Fruit fly (Drosophila melanogaster) whole organism, embryonic: Measurements from ENCODE around the gene Bap111.
A peak's percentile ranks its signal among the peaks of the same experiment; 100 is the strongest.

Experiments used
- Atf6 ChIP-seq: fragments of 200-800 bp; sonication (Bioruptor generic); IDR thresholded peaks from 2 replicates; pipeline ENCODE4 v1.3.6; 2022; ENCODE audit warnings: missing biosample characterization, missing genetic modification characterization
- Bdp1 ChIP-seq: fragments of 200-800 bp; sonication (Bioruptor generic); optimal IDR thresholded peaks from 3 replicates; lab custom pipeline; 2016; ENCODE audit warnings: missing biosample characterization, missing genetic modification characterization
- CG10565 ChIP-seq: fragments of 200-800 bp; sonication (Bioruptor generic); optimal IDR thresholded peaks from 3 replicates; lab custom pipeline; 2016; ENCODE audit warnings: missing biosample characterization, mild to moderate bottlenecking, missing genetic modification characterization
- CG11247 ChIP-seq: fragments of 200-800 bp; sonication (Bioruptor generic); IDR thresholded peaks from 2 replicates; pipeline ENCODE4 v1.3.6; 2022; ENCODE audit warnings: missing biosample characterization, missing genetic modification characterization
- CG11723 ChIP-seq: fragments of 200-800 bp; sonication (Bioruptor generic); optimal IDR thresholded peaks from 2 replicates; lab custom pipeline; 2017; ENCODE audit warnings: missing biosample characterization, mild to moderate bottlenecking, missing genetic modification characterization
- CG13296 ChIP-seq: fragments of 200-800 bp; sonication (Bioruptor generic); optimal IDR thresholded peaks from 3 replicates; lab custom pipeline; 2018; ENCODE audit warnings: missing biosample characterization, mild to moderate bottlenecking, missing genetic modification characterization
- CG17361 ChIP-seq: fragments of 200-800 bp; sonication (Bioruptor generic); IDR thresholded peaks from 3 replicates; pipeline ENCODE4 v1.3.6; 2022; ENCODE audit warnings: missing biosample characterization, missing genetic modification characterization
- CG17912 ChIP-seq: fragments of 200-800 bp; sonication (Bioruptor generic); optimal IDR thresholded peaks from 2 replicates; lab custom pipeline; 2018; ENCODE audit warnings: missing biosample characterization, mild to moderate bottlenecking, missing genetic modification characterization
- CG18011 ChIP-seq: fragments of 200-800 bp; sonication (Bioruptor generic); optimal IDR thresholded peaks from 2 replicates; lab custom pipeline; 2017; ENCODE audit warnings: missing biosample characterization, missing genetic modification characterization, mild to moderate bottlenecking, moderate library complexity, missing genotype
- CG3065 ChIP-seq: fragments of 200-800 bp; sonication (Bioruptor generic); optimal IDR thresholded peaks from 2 replicates; lab custom pipeline; 2016; ENCODE audit warnings: missing biosample characterization, missing genetic modification characterization
- CG31224 ChIP-seq: fragments of 200-800 bp; sonication (Bioruptor generic); IDR thresholded peaks from 2 replicates; pipeline ENCODE4 v1.3.6; 2022; ENCODE audit warnings: missing biosample characterization, missing genetic modification characterization
- CG3163 ChIP-seq: fragments of 200-800 bp; sonication (Bioruptor generic); optimal IDR thresholded peaks from 3 replicates; lab custom pipeline; 2016; ENCODE audit warnings: missing biosample characterization, missing genetic modification characterization
- CG3281 ChIP-seq: fragments of 200-800 bp; sonication (Bioruptor generic); optimal IDR thresholded peaks from 3 replicates; lab custom pipeline; 2017; ENCODE audit warnings: missing biosample characterization, mild to moderate bottlenecking, missing genetic modification characterization
- CG34376 ChIP-seq: fragments of 200-800 bp; sonication (Bioruptor generic); optimal IDR thresholded peaks from 2 replicates; lab custom pipeline; 2018; ENCODE audit warnings: missing biosample characterization, mild to moderate bottlenecking, missing genetic modification characterization
- CG4617 ChIP-seq: fragments of 200-800 bp; sonication (Bioruptor generic); optimal IDR thresholded peaks from 3 replicates; lab custom pipeline; 2016; ENCODE audit warnings: missing biosample characterization, missing genetic modification characterization, borderline replicate concordance
- CG6813 ChIP-seq: fragments of 200-800 bp; sonication (Bioruptor generic); optimal IDR thresholded peaks from 2 replicates; lab custom pipeline; 2017; ENCODE audit warnings: missing biosample characterization, missing genetic modification characterization, mild to moderate bottlenecking, moderate library complexity, missing genetic modification reagents
- CG7357 ChIP-seq: fragments of 200-800 bp; sonication (Bioruptor generic); IDR thresholded peaks from 3 replicates; pipeline ENCODE4 v1.3.6; 2022; ENCODE audit warnings: missing biosample characterization, missing genetic modification characterization
- CG9609 ChIP-seq: fragments of 200-800 bp; sonication (Bioruptor generic); optimal IDR thresholded peaks from 3 replicates; lab custom pipeline; 2016; ENCODE audit warnings: missing biosample characterization, missing genetic modification characterization
- CTCF ChIP-seq: fragments of 200-800 bp; sonication (Bioruptor generic); optimal IDR thresholded peaks from 2 replicates; lab custom pipeline; 2017; ENCODE audit warnings: missing biosample characterization, mild to moderate bottlenecking, missing genetic modification characterization, moderate library complexity
- Dll ChIP-seq: fragments of 200-800 bp; sonication (Bioruptor generic); IDR thresholded peaks from 4 replicates; pipeline ENCODE4 v1.3.6; 2022; ENCODE audit warnings: missing biosample characterization, missing genetic modification characterization; ENCODE audit not compliant: partially characterized antibody
- Doc2 ChIP-seq: fragments of 200-800 bp; sonication (Bioruptor generic); IDR thresholded peaks from 2 replicates; pipeline ENCODE4 v1.3.6; 2022; ENCODE audit warnings: missing biosample characterization, missing genetic modification characterization
- Doc3 ChIP-seq: fragments of 200-800 bp; sonication (Bioruptor generic); IDR thresholded peaks from 3 replicates; pipeline ENCODE4 v1.3.6; 2022; ENCODE audit warnings: missing biosample characterization, missing genetic modification characterization; ENCODE audit not compliant: partially characterized antibody
- Ets65A ChIP-seq: fragments of 200-800 bp; sonication (Bioruptor generic); peaks from one replicate; lab custom pipeline; 2016; ENCODE audit warnings: missing biosample characterization, missing genetic modification characterization
- H15 ChIP-seq: fragments of 200-800 bp; sonication (Bioruptor generic); IDR thresholded peaks from 3 replicates; pipeline ENCODE4 v1.3.6; 2022; ENCODE audit warnings: missing biosample characterization, missing genetic modification characterization
- HmgZ ChIP-seq: fragments of 200-800 bp; sonication (Bioruptor generic); optimal IDR thresholded peaks from 2 replicates; lab custom pipeline; 2018; ENCODE audit warnings: missing biosample characterization, mild to moderate bottlenecking, missing genetic modification characterization
- Max ChIP-seq: fragments of 200-800 bp; sonication (Bioruptor generic); optimal IDR thresholded peaks from 2 replicates; lab custom pipeline; 2016; ENCODE audit warnings: missing biosample characterization, mild to moderate bottlenecking, missing genetic modification characterization
- Ravus ChIP-seq: fragments of 200-800 bp; sonication (Bioruptor generic); IDR thresholded peaks from 2 replicates; pipeline ENCODE4 v1.3.6; 2022; ENCODE audit warnings: missing biosample characterization, missing genetic modification characterization
- Sin3A ChIP-seq: fragments of >200 bp; optimal IDR thresholded peaks from 2 replicates; lab custom pipeline; 2018
- Sox102F ChIP-seq: fragments of 200-800 bp; sonication (Bioruptor generic); optimal IDR thresholded peaks from 2 replicates; lab custom pipeline; 2018; ENCODE audit warnings: missing biosample characterization, mild to moderate bottlenecking, missing genetic modification characterization, moderate library complexity
- Sry-δ ChIP-seq: fragments of 200-800 bp; sonication (Bioruptor generic); optimal IDR thresholded peaks from 2 replicates; lab custom pipeline; 2016; ENCODE audit warnings: missing biosample characterization, missing genetic modification characterization
- Usf ChIP-seq: fragments of 200-800 bp; sonication (Bioruptor generic); optimal IDR thresholded peaks from 2 replicates; lab custom pipeline; 2017; ENCODE audit warnings: missing genotype, missing biosample characterization, missing genetic modification characterization
- al ChIP-seq: fragments of 200-800 bp; sonication (Bioruptor generic); IDR thresholded peaks from 2 replicates; pipeline ENCODE4 v1.3.6; 2022; ENCODE audit warnings: missing biosample characterization, missing genetic modification characterization
- cad ChIP-seq: fragments of >200 bp; optimal IDR thresholded peaks from 2 replicates; lab custom pipeline; 2017; ENCODE audit warnings: missing biosample characterization, missing genetic modification characterization
- croc ChIP-seq: fragments of 200-800 bp; sonication (Bioruptor generic); conservative IDR thresholded peaks from 3 replicates; pipeline ENCODE4 v1.3.6; 2022; ENCODE audit warnings: missing biosample characterization, missing genetic modification characterization
- crol ChIP-seq: fragments of 200-800 bp; sonication (Bioruptor generic); IDR thresholded peaks from 2 replicates; pipeline ENCODE4 v1.3.6; 2022; ENCODE audit warnings: missing biosample characterization, missing genetic modification characterization
- emc ChIP-seq: fragments of 200-800 bp; sonication (Bioruptor generic); optimal IDR thresholded peaks from 2 replicates; lab custom pipeline; 2016; ENCODE audit warnings: missing biosample characterization, missing genetic modification characterization
- esg ChIP-seq: fragments of 200-800 bp; sonication (Bioruptor generic); conservative IDR thresholded peaks from 2 replicates; pipeline ENCODE4 v1.3.6; 2022; ENCODE audit warnings: missing biosample characterization, missing genetic modification characterization
- gce ChIP-seq: fragments of 200-800 bp; sonication (Bioruptor generic); IDR thresholded peaks from 3 replicates; pipeline ENCODE4 v1.3.6; 2022; ENCODE audit warnings: missing biosample characterization, missing genetic modification characterization
- hbn ChIP-seq: fragments of 200-800 bp; sonication (Bioruptor generic); IDR thresholded peaks from 2 replicates; pipeline ENCODE4 v1.3.6; 2022; ENCODE audit warnings: missing biosample characterization, missing genetic modification characterization; ENCODE audit not compliant: partially characterized antibody
- hkb ChIP-seq, 2 experiments: fragments of 200-800 bp in 1 of 2; fragments of >200 bp in 1 of 2; sonication (Bioruptor generic) in 1 of 2; IDR thresholded peaks in 1 of 2; optimal IDR thresholded peaks in 1 of 2; 2 replicates each; pipeline versions ENCODE4 v1.3.6 to Lab custom; 2017 to 2022; ENCODE audit warnings: missing biosample characterization in 1 of 2, missing genetic modification characterization in 1 of 2
- jumu ChIP-seq: fragments of 200-800 bp; sonication (Bioruptor generic); optimal IDR thresholded peaks from 3 replicates; lab custom pipeline; 2016; ENCODE audit warnings: missing biosample characterization, missing genetic modification characterization
- salm ChIP-seq: fragments of 200-800 bp; sonication (Bioruptor generic); optimal IDR thresholded peaks from 2 replicates; lab custom pipeline; 2018; ENCODE audit warnings: missing biosample characterization, mild to moderate bottlenecking, missing genetic modification characterization
- schlank ChIP-seq: fragments of 200-800 bp; sonication (Bioruptor generic); optimal IDR thresholded peaks from 2 replicates; lab custom pipeline; 2018; ENCODE audit warnings: missing biosample characterization, mild to moderate bottlenecking, missing genetic modification characterization
- sens ChIP-seq: fragments of 200-800 bp; sonication (Bioruptor generic); peaks from one replicate; lab custom pipeline; 2016; ENCODE audit warnings: missing biosample characterization, missing genetic modification characterization
- sim ChIP-seq: fragments of 200-800 bp; sonication (Bioruptor generic); IDR thresholded peaks from 2 replicates; pipeline ENCODE4 v1.3.6; 2022; ENCODE audit warnings: missing biosample characterization, missing genetic modification characterization
- sima ChIP-seq: fragments of 200-800 bp; sonication (Bioruptor generic); optimal IDR thresholded peaks from 2 replicates; lab custom pipeline; 2016; ENCODE audit warnings: missing biosample characterization, missing genetic modification characterization
- tna ChIP-seq: fragments of 200-800 bp; sonication (Bioruptor generic); IDR thresholded peaks from 2 replicates; pipeline ENCODE4 v1.3.6; 2022; ENCODE audit warnings: missing biosample characterization, missing genetic modification characterization; ENCODE audit not compliant: partially characterized antibody
- wek ChIP-seq: fragments of 200-800 bp; sonication (Bioruptor generic); optimal IDR thresholded peaks from 3 replicates; lab custom pipeline; 2018; ENCODE audit warnings: missing biosample characterization, mild to moderate bottlenecking, missing genetic modification characterization, moderate library complexity
- wor ChIP-seq: fragments of 200-800 bp; sonication (Bioruptor generic); IDR thresholded peaks from 2 replicates; pipeline ENCODE4 v1.3.6; 2022; ENCODE audit warnings: missing biosample characterization, missing genetic modification characterization
- z ChIP-seq: fragments of 200-800 bp; sonication (Bioruptor generic); IDR thresholded peaks from 3 replicates; pipeline ENCODE4 v1.3.6; 2022; ENCODE audit warnings: missing biosample characterization, missing genetic modification characterization
- zen ChIP-seq: fragments of 200-800 bp; sonication (Bioruptor generic); optimal IDR thresholded peaks from 3 replicates; lab custom pipeline; 2018; ENCODE audit warnings: missing biosample characterization, mild to moderate bottlenecking, missing genetic modification characterization, moderate library complexity
- zfh2 ChIP-seq: fragments of 200-800 bp; sonication (Bioruptor generic); optimal IDR thresholded peaks from 2 replicates; lab custom pipeline; 2016; ENCODE audit warnings: missing biosample characterization, missing genetic modification characterization

Bap111 gene

DNA sequence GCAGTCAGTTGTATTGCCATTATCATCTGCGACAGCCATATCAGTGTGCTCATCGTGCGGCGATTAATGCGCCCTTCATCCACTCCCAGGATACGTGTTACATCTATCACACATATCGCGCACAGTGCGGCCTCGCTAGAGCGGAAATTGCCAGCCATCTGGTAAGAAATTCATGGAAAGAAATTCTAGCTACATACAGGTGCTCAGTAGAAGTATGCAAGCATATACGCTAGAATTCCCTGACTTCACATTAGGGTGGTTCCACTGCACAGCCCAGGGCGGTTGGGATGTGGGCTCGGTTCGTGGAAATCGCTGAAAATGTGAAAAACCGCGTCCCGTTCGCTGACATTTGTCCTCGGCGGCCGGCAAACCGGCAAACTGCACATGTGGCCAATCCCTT is 7.9 kb upstream of the Bap111 start (continued):
- TF ChIP-seq al (GFP tag; lab: Robert Waterston, UW) (peak; percentile 55), CG11247 (GFP tag; lab: Robert Waterston, UW) (peak; percentile 72), Ravus (GFP tag; lab: Robert Waterston, UW) (peak; percentile 55), Usf (GFP tag; lab: Kevin White, UChicago) (peak; percentile 42), CG10565 (GFP tag; lab: Kevin White, UChicago) (no peak), Ets65A (GFP tag; lab: Kevin White, UChicago) (peak; percentile 92), Bdp1 (GFP tag; lab: Kevin White, UChicago) (peak; percentile 22), zen (tag; lab: Kevin White, UChicago) (peak; percentile 59), CG17912 (peak; percentile 22), CG3065 (GFP tag; lab: Kevin White, UChicago) (peak; percentile 20), CG3163 (GFP tag; lab: Kevin White, UChicago) (peak; percentile 14), Sox102F (GFP tag; lab: Kevin White, UChicago) (no peak), Atf6 (GFP tag; lab: Robert Waterston, UW) (peak; percentile 68), HmgZ (tag; lab: Kevin White, UChicago) (peak; percentile 34), CG11723 (GFP tag; lab: Kevin White, UChicago) (peak; percentile 41), CG18011 (no peak), CG13296 (GFP tag; lab: Kevin White, UChicago) (peak; percentile 50), cad (GFP tag; lab: Kevin White, UChicago) (no peak), Max (GFP tag; lab: Kevin White, UChicago) (no peak), CG3281 (GFP tag; lab: Kevin White, UChicago) (peak; percentile 62), CG31224 (GFP tag; lab: Robert Waterston, UW) (peak; percentile 62; the same call in 1 of the 2 replicates), croc (GFP tag; lab: Robert Waterston, UW) (peak; percentile 75), CG17361 (GFP tag; lab: Robert Waterston, UW) (peak; percentile 77), sim (peak; percentile 70), esg (GFP tag; lab: Robert Waterston, UW) (peak; percentile 74), CG34376 (GFP tag; lab: Kevin White, UChicago) (peak; percentile 35), z (peak; percentile 25; the same call in 1 of the 3 replicates)

dm6 chrX:9142224-9142802 is 6.8 kb upstream of the Bap111 start, which contains the start of gene CG7065:
Gene CG7065 (plus strand): TSS chrX:9142493.
- TF ChIP-seq tna (GFP tag; lab: Robert Waterston, UW), result no peak
- TF ChIP-seq jumu (GFP tag; lab: Kevin White, UChicago), result no peak
- peak; percentile 68 for TF ChIP-seq Dll (GFP tag; lab: Robert Waterston, UW)
- TF ChIP-seq schlank (tag; lab: Kevin White, UChicago), result no peak
- TF ChIP-seq sens (GFP tag; lab: Kevin White, UChicago), result peak; percentile 59
- no peak for TF ChIP-seq wek
- 0 out of 3 replicates have a peak, but pooled peaks have one; percentile 36 for TF ChIP-seq Doc3 (GFP tag; lab: Robert Waterston, UW)
- TF ChIP-seq CG9609 (GFP tag; lab: Kevin White, UChicago), result no peak
- TF ChIP-seq gce (GFP tag; lab: Robert Waterston, UW), result no peak
- no peak for TF ChIP-seq salm (tag; lab: Kevin White, UChicago)
- no peak for TF ChIP-seq CG6813 (GFP tag; lab: Kevin White, UChicago)
- no peak for TF ChIP-seq wor
- TF ChIP-seq zfh2 (GFP tag; lab: Kevin White, UChicago), result no peak
- TF ChIP-seq CTCF (GFP tag; lab: Kevin White, UChicago), result no peak
- TF ChIP-seq CG4617, result peak; percentile 73
- TF ChIP-seq Sry-δ (GFP tag; lab: Kevin White, UChicago), result peak; percentile 73
- peak; percentile 29; the same call in 1 of the 3 replicates for TF ChIP-seq CG7357 (GFP tag; lab: Robert Waterston, UW)
- no peak for TF ChIP-seq Doc2
- TF ChIP-seq crol (GFP tag; lab: Robert Waterston, UW), result no peak
- TF ChIP-seq hkb (optimal IDR thresholded peaks at IDR 0.05; lab: Kevin White, UChicago), result no peak
- TF ChIP-seq hkb (GFP tag; IDR thresholded peaks at IDR 0.05; lab: Robert Waterston, UW), result no peak
- TF ChIP-seq hbn (GFP tag; lab: Robert Waterston, UW), result peak; percentile 53
- TF ChIP-seq emc (GFP tag; lab: Kevin White, UChicago), result no peak
- TF ChIP-seq sima (GFP tag; lab: Kevin White, UChicago), result no peak
- peak; percentile 21 for TF ChIP-seq Sin3A
- TF ChIP-seq H15 (GFP tag; lab: Robert Waterston, UW), result no peak
